Worm (Caenorhabditis elegans) whole organism, L4 larva: ENCODE results near the gene K04C2.2.
A peak's percentile ranks its signal among the peaks of the same experiment; 100 is the strongest.

ENCODE experiments used
- D1046.2 ChIP-seq: fragments of 200-800 bp; sonication (Bioruptor generic); IDR thresholded peaks from 2 replicates; pipeline ENCODE4 v1.3.6; 2022; ENCODE audit warnings: missing genetic modification characterization, missing compliant biosample characterization
- F10B5.3 ChIP-seq: sonication (generic microtip); optimal IDR thresholded peaks from 2 replicates; lab custom pipeline; 2016; ENCODE audit warnings: mild to moderate bottlenecking, missing genetic modification characterization, missing compliant biosample characterization
- F44E2.7 ChIP-seq: fragments of 200-800 bp; sonication (Bioruptor generic); IDR thresholded peaks from 2 replicates; pipeline ENCODE4 v2.1.2; 2022; ENCODE audit warnings: missing genetic modification characterization, missing compliant biosample characterization
- R02D3.7 ChIP-seq: fragments of 150-350 bp; sonication (generic microtip); optimal IDR thresholded peaks from 3 replicates; lab custom pipeline; 2014; ENCODE audit warnings: missing biosample characterization, missing genetic modification characterization
- T20F7.1 ChIP-seq: fragments of 200-800 bp; sonication (Bioruptor generic); optimal IDR thresholded peaks from 2 replicates; lab custom pipeline; 2018; ENCODE audit warnings: mild to moderate bottlenecking, missing genetic modification characterization, missing compliant biosample characterization
- T26A8.4 ChIP-seq: fragments of 200-800 bp; sonication (Bioruptor generic); IDR thresholded peaks from 2 replicates; pipeline ENCODE4 v1.3.6; 2022; ENCODE audit warnings: missing genetic modification characterization, missing compliant biosample characterization
- Y105C5A.15 ChIP-seq: fragments of 200-800 bp; sonication (Bioruptor generic); IDR thresholded peaks from 2 replicates; pipeline ENCODE4 v1.3.6; 2022; ENCODE audit warnings: missing genetic modification characterization, missing compliant biosample characterization
- aly-2 ChIP-seq: sonication (generic microtip); optimal IDR thresholded peaks from 2 replicates; lab custom pipeline; 2018; ENCODE audit warnings: missing biosample characterization, missing genetic modification characterization
- ama-1 ChIP-seq: fragments of 150-350 bp; optimal IDR thresholded peaks from 2 replicates; lab custom pipeline; 2014; ENCODE audit warnings: inconsistent platforms, mixed read lengths
- attf-4 ChIP-seq: sonication (generic microtip); optimal IDR thresholded peaks from 3 replicates; lab custom pipeline; 2017; ENCODE audit warnings: missing biosample characterization, missing genetic modification characterization
- ceh-28 ChIP-seq: fragments of 150-350 bp; optimal IDR thresholded peaks from 2 replicates; lab custom pipeline; 2014; ENCODE audit warnings: missing biosample characterization, missing genetic modification reagents, missing genetic modification characterization
- ceh-62 ChIP-seq: sonication (generic microtip); optimal IDR thresholded peaks from 2 replicates; lab custom pipeline; 2017; ENCODE audit warnings: missing biosample characterization, missing genetic modification characterization
- ceh-82 ChIP-seq: sonication (generic microtip); optimal IDR thresholded peaks from 2 replicates; lab custom pipeline; 2017; ENCODE audit warnings: missing biosample characterization, missing genetic modification characterization
- cey-2 ChIP-seq: sonication (generic microtip); optimal IDR thresholded peaks from 3 replicates; lab custom pipeline; 2017; ENCODE audit warnings: missing genetic modification characterization, mild to moderate bottlenecking, missing compliant biosample characterization, antibody characterized with exemption, borderline replicate concordance; ENCODE audit not compliant: insufficient read depth
- daf-12 ChIP-seq: fragments of 150-350 bp; optimal IDR thresholded peaks from 2 replicates; lab custom pipeline; 2014; ENCODE audit warnings: missing biosample characterization, missing genetic modification reagents, missing genetic modification characterization
- daf-8 ChIP-seq: fragments of 200-800 bp; sonication (Bioruptor generic); IDR thresholded peaks from 2 replicates; pipeline ENCODE4 v1.3.6; 2022; ENCODE audit warnings: missing genetic modification characterization, missing compliant biosample characterization
- dmd-6 ChIP-seq: fragments of 200-800 bp; sonication (Bioruptor generic); IDR thresholded peaks from 2 replicates; pipeline ENCODE4 v1.3.6; 2022; ENCODE audit warnings: missing genetic modification reagents, missing genetic modification characterization, missing compliant biosample characterization
- dmd-8 ChIP-seq: fragments of 200-800 bp; sonication (Bioruptor generic); IDR thresholded peaks from 2 replicates; pipeline ENCODE4 v1.3.6; 2022; ENCODE audit warnings: missing genetic modification characterization, missing compliant biosample characterization
- dpl-1 ChIP-seq: fragments of 150-350 bp; optimal IDR thresholded peaks from 2 replicates; lab custom pipeline; 2014; ENCODE audit warnings: missing biosample characterization, missing genetic modification reagents, missing genetic modification characterization
- dve-1 ChIP-seq: sonication (generic microtip); optimal IDR thresholded peaks from 2 replicates; lab custom pipeline; 2017; ENCODE audit warnings: antibody characterized with exemption, mild to moderate bottlenecking, missing genetic modification characterization, missing compliant biosample characterization; ENCODE audit not compliant: insufficient read depth
- hlh-30 ChIP-seq: sonication (generic microtip); optimal IDR thresholded peaks from 2 replicates; lab custom pipeline; 2017; ENCODE audit warnings: antibody characterized with exemption, mild to moderate bottlenecking, missing genetic modification characterization, missing compliant biosample characterization; ENCODE audit not compliant: insufficient read depth
- hmg-1.1 ChIP-seq: fragments of 200-800 bp; sonication (Bioruptor generic); IDR thresholded peaks from 2 replicates; pipeline ENCODE4 v1.3.6; 2022; ENCODE audit warnings: missing genetic modification reagents, missing genetic modification characterization, missing compliant biosample characterization
- jun-1 ChIP-seq: fragments of 150-350 bp; optimal IDR thresholded peaks from 2 replicates; lab custom pipeline; 2014; ENCODE audit warnings: missing biosample characterization, missing genetic modification reagents, missing genetic modification characterization
- lin-38 ChIP-seq: fragments of 200-800 bp; sonication (Bioruptor generic); IDR thresholded peaks from 2 replicates; pipeline ENCODE4 v1.3.6; 2022; ENCODE audit warnings: missing genetic modification reagents, missing genetic modification characterization, missing compliant biosample characterization
- lir-3 ChIP-seq: sonication (generic microtip); optimal IDR thresholded peaks from 2 replicates; lab custom pipeline; 2016; ENCODE audit warnings: mild to moderate bottlenecking, missing genetic modification characterization, missing compliant biosample characterization
- lsy-2 ChIP-seq, 2 experiments: fragments of 150-350 bp in 1 of 2; sonication (generic microtip) in 1 of 2; optimal IDR thresholded peaks; 2 replicates each; lab custom pipeline; 2014 to 2017; ENCODE audit warnings: missing biosample characterization in 2 of 2, missing genetic modification characterization in 2 of 2
- mdl-1 ChIP-seq, 2 experiments: fragments of 150-350 bp in 1 of 2; sonication (generic microtip) in 1 of 2; optimal IDR thresholded peaks; 2 replicates each; lab custom pipeline; 2014 to 2017; ENCODE audit warnings: missing biosample characterization in 2 of 2, missing genetic modification characterization in 2 of 2
- mes-2 ChIP-seq: sonication (generic microtip); optimal IDR thresholded peaks from 2 replicates; lab custom pipeline; 2016; ENCODE audit warnings: missing genotype, mild to moderate bottlenecking, missing genetic modification characterization, missing compliant biosample characterization; ENCODE audit not compliant: poor library complexity, severe bottlenecking
- nhr-11 ChIP-seq: fragments of 150-350 bp; optimal IDR thresholded peaks from 2 replicates; lab custom pipeline; 2014; ENCODE audit warnings: missing biosample characterization, missing genetic modification characterization
- nhr-237 ChIP-seq: sonication (generic microtip); optimal IDR thresholded peaks from 2 replicates; lab custom pipeline; 2017; ENCODE audit warnings: missing biosample characterization, missing genetic modification characterization
- nhr-25 ChIP-seq: sonication (generic microtip); optimal IDR thresholded peaks from 2 replicates; lab custom pipeline; 2017; ENCODE audit warnings: missing genetic modification characterization, mild to moderate bottlenecking, missing compliant biosample characterization, antibody characterized with exemption, moderate library complexity, borderline replicate concordance; ENCODE audit not compliant: insufficient read depth
- nhr-28 ChIP-seq: fragments of 150-350 bp; optimal IDR thresholded peaks from 2 replicates; lab custom pipeline; 2014; ENCODE audit warnings: missing biosample characterization, missing genetic modification characterization
- nhr-48 ChIP-seq: sonication (generic microtip); optimal IDR thresholded peaks from 2 replicates; lab custom pipeline; 2016; ENCODE audit warnings: mild to moderate bottlenecking, missing genetic modification characterization, missing compliant biosample characterization
- nhr-6 ChIP-seq: fragments of 150-350 bp; optimal IDR thresholded peaks from 2 replicates; lab custom pipeline; 2014; ENCODE audit warnings: missing biosample characterization, missing genetic modification characterization
- nhr-76 ChIP-seq: fragments of 150-350 bp; optimal IDR thresholded peaks from 2 replicates; lab custom pipeline; 2014; ENCODE audit warnings: missing biosample characterization, missing genetic modification characterization
- nhr-77 ChIP-seq: fragments of 150-350 bp; optimal IDR thresholded peaks from 2 replicates; lab custom pipeline; 2014; ENCODE audit warnings: missing biosample characterization, missing genetic modification characterization
- pha-4 ChIP-seq, 2 experiments: fragments of 150-350 bp in 1 of 2; fragments of 200-800 bp in 1 of 2; sonication (Bioruptor generic) in 1 of 2; IDR thresholded peaks in 1 of 2; optimal IDR thresholded peaks in 1 of 2; 2 replicates each; pipeline versions ENCODE4 v1.3.6 to Lab custom; 2014 to 2022; ENCODE audit warnings: missing genetic modification characterization in 2 of 2, missing genetic modification reagents in 2 of 2, missing biosample characterization in 1 of 2, missing compliant biosample characterization in 1 of 2
- set-16 ChIP-seq: fragments of 200-800 bp; sonication (Bioruptor generic); IDR thresholded peaks from 2 replicates; pipeline ENCODE4 v1.3.6; 2022; ENCODE audit warnings: missing genetic modification reagents, missing genetic modification characterization, missing compliant biosample characterization
- skn-1 ChIP-seq: fragments of 150-350 bp; optimal IDR thresholded peaks from 2 replicates; lab custom pipeline; 2014; ENCODE audit warnings: missing biosample characterization, missing genetic modification characterization
- snpc-1.2 ChIP-seq: fragments of 200-800 bp; sonication (Bioruptor generic); IDR thresholded peaks from 2 replicates; pipeline ENCODE4 v1.3.6; 2022; ENCODE audit warnings: missing genetic modification reagents, missing genetic modification characterization, missing compliant biosample characterization
- tag-97 ChIP-seq: fragments of 200-800 bp; sonication (Bioruptor generic); IDR thresholded peaks from 2 replicates; pipeline ENCODE4 v1.3.6; 2022; ENCODE audit warnings: missing genetic modification characterization, missing compliant biosample characterization
- tra-1 ChIP-seq: fragments of 200-800 bp; sonication (Bioruptor generic); IDR thresholded peaks from 2 replicates; pipeline ENCODE4 v1.3.6; 2022; ENCODE audit warnings: missing genetic modification reagents, missing genetic modification characterization, missing compliant biosample characterization
- unc-62 ChIP-seq, 3 experiments: fragments of 150-350 bp in 1 of 3; sonication (generic microtip); optimal IDR thresholded peaks in 2 of 3; peaks in 1 of 3; 1 replicate in 1 of 3; 2 replicates in 2 of 3; lab custom pipeline; 2014 to 2017; ENCODE audit warnings: missing biosample characterization in 3 of 3, missing genetic modification characterization in 3 of 3, missing genetic modification reagents in 3 of 3, missing genotype in 1 of 3
- vab-7 ChIP-seq: fragments of 200-800 bp; sonication (Bioruptor generic); IDR thresholded peaks from 2 replicates; pipeline ENCODE4 v1.3.6; 2022; ENCODE audit warnings: missing genetic modification reagents, missing genetic modification characterization, missing compliant biosample characterization
- zfp-2 ChIP-seq: sonication (generic microtip); optimal IDR thresholded peaks from 2 replicates; lab custom pipeline; 2016; ENCODE audit warnings: mild to moderate bottlenecking, missing genetic modification characterization, missing compliant biosample characterization
- zfp-3 ChIP-seq: fragments of 200-800 bp; sonication (Bioruptor generic); conservative IDR thresholded peaks from 2 replicates; pipeline ENCODE4 v1.3.6; 2022; ENCODE audit warnings: missing genetic modification reagents, missing genetic modification characterization, missing compliant biosample characterization

Gene K04C2.2

ce11 chrIII:6863901-6864300, 25.7 kb upstream of the K04C2.2 start, which contains the start of gene sma-3 (continued):
- TF ChIP-seq hmg-1.1 (GFP tag; lab: Robert Waterston, UW) (no peak), aly-2 (tag; lab: Kevin White, UChicago) (no peak), nhr-25 (tag; lab: Kevin White, UChicago) (no peak), D1046.2 (no peak), nhr-48 (no peak), dve-1 (tag; lab: Kevin White, UChicago) (peak; percentile 20), nhr-77 (tag; lab: Kevin White, UChicago) (peak; percentile 73)

ce11 chrIII:6869268-6869667, 20.3 kb upstream of the K04C2.2 start, which contains the start of the genes cra-1 and kbp-1:
cra-1 (minus strand) TSS chrIII:6869460.
kbp-1 (plus strand) TSS chrIII:6869633.
- TF ChIP-seq cey-2 (tag; lab: Kevin White, UChicago): no peak
- TF ChIP-seq R02D3.7 (tag; lab: Kevin White, UChicago): no peak
- no peak for TF ChIP-seq nhr-6
- TF ChIP-seq jun-1 (tag; lab: Kevin White, UChicago): no peak
- peak; percentile 41 for TF ChIP-seq mes-2
- no peak for TF ChIP-seq nhr-25 (tag; lab: Kevin White, UChicago)
- TF ChIP-seq lir-3 (tag; lab: Kevin White, UChicago): no peak
- no peak for TF ChIP-seq D1046.2
- TF ChIP-seq dmd-6 (GFP tag; lab: Robert Waterston, UW): 0 out of 2 replicates have a peak, but pooled peaks have one; percentile 10
- TF ChIP-seq mdl-1 (tag; optimal IDR thresholded peaks at IDR 0.05; lab: Kevin White, UChicago): no peak
- TF ChIP-seq T20F7.1 (GFP tag; lab: Kevin White, UChicago): no peak
- no peak for TF ChIP-seq T26A8.4
- peak; percentile 91 for TF ChIP-seq lin-38 (GFP tag; lab: Robert Waterston, UW)
- no peak for TF ChIP-seq tra-1
- TF ChIP-seq daf-8 (GFP tag; lab: Robert Waterston, UW): no peak
- TF ChIP-seq ama-1 (lab: Kevin White, UChicago): no peak
- no peak for TF ChIP-seq F10B5.3
- TF ChIP-seq tag-97 (GFP tag; lab: Robert Waterston, UW): no peak
- peak in 1 of 2 experiments; percentile 55 for TF ChIP-seq lsy-2 (tag; optimal IDR thresholded peaks at IDR 0.05; lab: Kevin White, UChicago)
- no peak for TF ChIP-seq vab-7
- TF ChIP-seq nhr-28 (tag; lab: Kevin White, UChicago): no peak
- TF ChIP-seq ceh-28 (tag; lab: Kevin White, UChicago): no peak
- TF ChIP-seq dpl-1: peak; percentile 82
- TF ChIP-seq Y105C5A.15 (GFP tag; lab: Robert Waterston, UW): no peak
- TF ChIP-seq ceh-62 (tag; lab: Kevin White, UChicago): no peak
- no peak for TF ChIP-seq attf-4
- TF ChIP-seq daf-12 (tag; lab: Kevin White, UChicago): no peak
- TF ChIP-seq nhr-11 (tag; lab: Kevin White, UChicago): peak; percentile 13
- TF ChIP-seq ceh-82: no peak
- no peak for TF ChIP-seq dmd-8 (GFP tag; lab: Robert Waterston, UW)
- TF ChIP-seq unc-62 (GFP tag; optimal IDR thresholded peaks at IDR 0.05 in 1 of 2; lab: Kevin White, UChicago): peak in 1 of 2 experiments; percentile 65
- TF ChIP-seq unc-62 (tag; optimal IDR thresholded peaks at IDR 0.05; lab: Kevin White, UChicago): no peak

- no peak for TF ChIP-seq aly-2 (tag; lab: Kevin White, UChicago)
- TF ChIP-seq snpc-1.2: no peak
- no peak for TF ChIP-seq zfp-3 (GFP tag; lab: Robert Waterston, UW)
- TF ChIP-seq nhr-48: no peak
- TF ChIP-seq nhr-237 (tag; lab: Kevin White, UChicago): no peak
- no peak for TF ChIP-seq nhr-76
- no peak for TF ChIP-seq set-16 (GFP tag; lab: Robert Waterston, UW)
- TF ChIP-seq zfp-2 (tag; lab: Kevin White, UChicago): no peak
- TF ChIP-seq skn-1 (tag; lab: Kevin White, UChicago): no peak
- no peak for TF ChIP-seq lsy-2 (tag; optimal IDR thresholded peaks at IDR 0.05; lab: Kevin White, UChicago)
- no peak for TF ChIP-seq hlh-30 (tag; lab: Kevin White, UChicago)
- TF ChIP-seq T20F7.1 (GFP tag; lab: Kevin White, UChicago): no peak
- TF ChIP-seq pha-4 (GFP tag; IDR thresholded peaks at IDR 0.05; lab: Robert Waterston, UW): no peak
- no peak for TF ChIP-seq pha-4 (tag; optimal IDR thresholded peaks at IDR 0.05; lab: Kevin White, UChicago)
- no peak for TF ChIP-seq F44E2.7 (GFP tag; lab: Robert Waterston, UW)
Measured at ce11 chrIII:6869996-6870395, 19.6 kb upstream of the K04C2.2 start, which contains the start of gene K04C2.8. K04C2.8 (plus strand) TSS chrIII:6870296.
